Fruit fly (Drosophila melanogaster) whole organism, embryonic: ENCODE results near the gene Gnpat.
A peak's percentile ranks its signal among the peaks of the same experiment; 100 is the strongest.

Source experiments
- Asciz ChIP-seq: fragments of 200-800 bp; sonication (Bioruptor generic); optimal IDR thresholded peaks from 2 replicates; lab custom pipeline; 2017; ENCODE audit warnings: missing biosample characterization, mild to moderate bottlenecking, missing genetic modification characterization, missing genetic modification reagents
- CG10267 ChIP-seq: fragments of 200-800 bp; sonication (Bioruptor generic); optimal IDR thresholded peaks from 2 replicates; lab custom pipeline; 2018; ENCODE audit warnings: missing biosample characterization, mild to moderate bottlenecking, missing genetic modification characterization, moderate library complexity
- CG10979 ChIP-seq: fragments of 200-800 bp; sonication (Bioruptor generic); optimal IDR thresholded peaks from 2 replicates; lab custom pipeline; 2018; ENCODE audit warnings: missing biosample characterization, mild to moderate bottlenecking, missing genetic modification characterization, moderate library complexity
- CG12299 ChIP-seq: fragments of 200-800 bp; sonication (Bioruptor generic); optimal IDR thresholded peaks from 2 replicates; lab custom pipeline; 2018; ENCODE audit warnings: missing biosample characterization, mild to moderate bottlenecking, missing genetic modification characterization
- CG12942 ChIP-seq: fragments of 200-800 bp; sonication (Bioruptor generic); optimal IDR thresholded peaks from 3 replicates; lab custom pipeline; 2016; ENCODE audit warnings: missing biosample characterization, missing genetic modification characterization
- CG13296 ChIP-seq: fragments of 200-800 bp; sonication (Bioruptor generic); optimal IDR thresholded peaks from 3 replicates; lab custom pipeline; 2018; ENCODE audit warnings: missing biosample characterization, mild to moderate bottlenecking, missing genetic modification characterization
- CG13775 ChIP-seq: fragments of 200-800 bp; sonication (Bioruptor generic); optimal IDR thresholded peaks from 3 replicates; lab custom pipeline; 2017; ENCODE audit warnings: missing biosample characterization, mild to moderate bottlenecking, missing genetic modification characterization
- CG16815 ChIP-seq: fragments of 200-800 bp; sonication (Bioruptor generic); optimal IDR thresholded peaks from 3 replicates; lab custom pipeline; 2017; ENCODE audit warnings: missing biosample characterization, mild to moderate bottlenecking, missing genetic modification characterization
- CG17186 ChIP-seq: fragments of 200-800 bp; sonication (Bioruptor generic); optimal IDR thresholded peaks from 3 replicates; lab custom pipeline; 2017; ENCODE audit warnings: missing biosample characterization, missing genetic modification reagents, missing genetic modification characterization
- CG17568 ChIP-seq: fragments of 200-800 bp; sonication (Bioruptor generic); optimal IDR thresholded peaks from 2 replicates; lab custom pipeline; 2018; ENCODE audit warnings: missing biosample characterization, mild to moderate bottlenecking, missing genetic modification characterization, moderate library complexity
- CG17612 ChIP-seq: fragments of 200-800 bp; sonication (Bioruptor generic); IDR thresholded peaks from 2 replicates; pipeline ENCODE4 v1.3.6; 2022; ENCODE audit warnings: missing biosample characterization, missing genetic modification characterization
- CG2678 ChIP-seq: fragments of 200-800 bp; sonication (Bioruptor generic); optimal IDR thresholded peaks from 3 replicates; lab custom pipeline; 2019; ENCODE audit warnings: missing biosample characterization, mild to moderate bottlenecking, missing genetic modification characterization, moderate library complexity
- CG4707 ChIP-seq: fragments of 200-800 bp; sonication (Bioruptor generic); optimal IDR thresholded peaks from 2 replicates; lab custom pipeline; 2018; ENCODE audit warnings: missing biosample characterization, mild to moderate bottlenecking, missing genetic modification characterization, moderate library complexity
- CG6654 ChIP-seq: fragments of 200-800 bp; sonication (Bioruptor generic); optimal IDR thresholded peaks from 2 replicates; lab custom pipeline; 2017; ENCODE audit warnings: missing biosample characterization, mild to moderate bottlenecking, missing genetic modification characterization
- CG7745 ChIP-seq: fragments of 200-800 bp; sonication (Bioruptor generic); optimal IDR thresholded peaks from 2 replicates; lab custom pipeline; 2018; ENCODE audit warnings: missing biosample characterization, mild to moderate bottlenecking, missing genetic modification characterization, moderate library complexity
- CG7987 ChIP-seq: fragments of 200-800 bp; sonication (Bioruptor generic); optimal IDR thresholded peaks from 2 replicates; lab custom pipeline; 2018; ENCODE audit warnings: missing biosample characterization, mild to moderate bottlenecking, missing genetic modification characterization, moderate library complexity
- CG9876 ChIP-seq: fragments of 200-800 bp; sonication (Bioruptor generic); optimal IDR thresholded peaks from 2 replicates; lab custom pipeline; 2016; ENCODE audit warnings: missing biosample characterization, missing genetic modification characterization
- CHES-1-like ChIP-seq: fragments of 200-800 bp; sonication (Bioruptor generic); optimal IDR thresholded peaks from 2 replicates; lab custom pipeline; 2016; ENCODE audit warnings: missing biosample characterization, missing genetic modification characterization
- CkIIα-i1 ChIP-seq: fragments of 200-800 bp; sonication (Bioruptor generic); IDR thresholded peaks from 2 replicates; pipeline ENCODE4 v1.3.6; 2022; ENCODE audit warnings: missing biosample characterization, missing genetic modification characterization
- CoRest ChIP-seq: fragments of 200-800 bp; sonication (Bioruptor generic); optimal IDR thresholded peaks from 3 replicates; lab custom pipeline; 2018; ENCODE audit warnings: missing biosample characterization, mild to moderate bottlenecking, missing genetic modification characterization, moderate library complexity
- D19B ChIP-seq: fragments of 200-800 bp; sonication (Bioruptor generic); optimal IDR thresholded peaks from 2 replicates; lab custom pipeline; 2017; ENCODE audit warnings: missing biosample characterization, mild to moderate bottlenecking, missing genetic modification characterization
- E2f1 ChIP-seq: fragments of 200-800 bp; sonication (Bioruptor generic); IDR thresholded peaks from 2 replicates; pipeline ENCODE4 v1.3.6; 2022; ENCODE audit warnings: missing biosample characterization, missing genetic modification characterization
- Ets65A ChIP-seq: fragments of 200-800 bp; sonication (Bioruptor generic); peaks from one replicate; lab custom pipeline; 2016; ENCODE audit warnings: missing biosample characterization, missing genetic modification characterization
- Ets97D ChIP-seq: fragments of 200-800 bp; sonication (Bioruptor generic); optimal IDR thresholded peaks from 3 replicates; lab custom pipeline; 2016; ENCODE audit warnings: missing biosample characterization, missing genetic modification characterization
- Hmr ChIP-seq: fragments of 200-800 bp; sonication (Bioruptor generic); optimal IDR thresholded peaks from 3 replicates; lab custom pipeline; 2017; ENCODE audit warnings: mild to moderate bottlenecking, missing biosample characterization, missing genetic modification reagents, missing genetic modification characterization
- NC2α ChIP-seq: fragments of 200-800 bp; sonication (Bioruptor generic); optimal IDR thresholded peaks from 2 replicates; lab custom pipeline; 2016; ENCODE audit warnings: missing biosample characterization, missing genetic modification characterization
- Oaz ChIP-seq: fragments of 200-800 bp; sonication (Bioruptor generic); IDR thresholded peaks from 2 replicates; pipeline ENCODE4 v1.3.6; 2022; ENCODE audit warnings: missing biosample characterization, missing genetic modification characterization
- Sox100B ChIP-seq: fragments of 200-800 bp; sonication (Bioruptor generic); optimal IDR thresholded peaks from 3 replicates; lab custom pipeline; 2018; ENCODE audit warnings: missing biosample characterization, mild to moderate bottlenecking, missing genetic modification characterization
- Stat92E ChIP-seq, 3 experiments: fragments of >200 bp in 2 of 3; fragments of 200-800 bp in 1 of 3; sonication (Bioruptor generic) in 1 of 3; optimal IDR thresholded peaks; 2 replicates each; lab custom pipeline; 2017 to 2019; ENCODE audit warnings: missing biosample characterization in 3 of 3, missing genetic modification characterization in 3 of 3, mild to moderate bottlenecking in 1 of 3, moderate library complexity in 1 of 3
- abd-A ChIP-seq: fragments of 200-800 bp; sonication (Bioruptor generic); optimal IDR thresholded peaks from 3 replicates; lab custom pipeline; 2019; ENCODE audit warnings: missing biosample characterization, mild to moderate bottlenecking, missing genetic modification characterization, moderate library complexity
- bowl ChIP-seq: fragments of 200-800 bp; sonication (Bioruptor generic); IDR thresholded peaks from 2 replicates; pipeline ENCODE4 v1.3.6; 2022; ENCODE audit warnings: missing biosample characterization, missing genetic modification characterization
- cas ChIP-seq: fragments of 200-800 bp; sonication (Bioruptor generic); IDR thresholded peaks from 2 replicates; pipeline ENCODE4 v1.3.6; 2022; ENCODE audit warnings: missing biosample characterization, missing genetic modification characterization
- croc ChIP-seq: fragments of 200-800 bp; sonication (Bioruptor generic); conservative IDR thresholded peaks from 3 replicates; pipeline ENCODE4 v1.3.6; 2022; ENCODE audit warnings: missing biosample characterization, missing genetic modification characterization
- disco-r ChIP-seq: fragments of 200-800 bp; sonication (Bioruptor generic); optimal IDR thresholded peaks from 2 replicates; lab custom pipeline; 2016; ENCODE audit warnings: missing biosample characterization, missing genetic modification characterization
- ems ChIP-seq: fragments of 200-800 bp; sonication (Bioruptor generic); optimal IDR thresholded peaks from 3 replicates; lab custom pipeline; 2016; ENCODE audit warnings: missing biosample characterization, missing genetic modification characterization
- fd64A ChIP-seq: fragments of 200-800 bp; sonication (Bioruptor generic); optimal IDR thresholded peaks from 3 replicates; lab custom pipeline; 2018; ENCODE audit warnings: missing biosample characterization, mild to moderate bottlenecking, missing genetic modification characterization
- ham ChIP-seq: fragments of 200-800 bp; sonication (Bioruptor generic); IDR thresholded peaks from 2 replicates; pipeline ENCODE4 v1.3.6; 2022; ENCODE audit warnings: missing biosample characterization, missing genetic modification characterization
- ind ChIP-seq: fragments of 200-800 bp; sonication (Bioruptor generic); optimal IDR thresholded peaks from 3 replicates; lab custom pipeline; 2016; ENCODE audit warnings: missing biosample characterization, missing genetic modification characterization
- lab ChIP-seq: fragments of 200-800 bp; sonication (Bioruptor generic); optimal IDR thresholded peaks from 3 replicates; lab custom pipeline; 2017; ENCODE audit warnings: missing biosample characterization, missing genetic modification characterization, mild to moderate bottlenecking, moderate library complexity, missing genetic modification reagents
- pfk ChIP-seq: fragments of 200-800 bp; sonication (Bioruptor generic); optimal IDR thresholded peaks from 2 replicates; lab custom pipeline; 2018; ENCODE audit warnings: missing biosample characterization, mild to moderate bottlenecking, missing genetic modification characterization, moderate library complexity
- pros ChIP-seq: fragments of 200-800 bp; sonication (Bioruptor generic); optimal IDR thresholded peaks from 3 replicates; lab custom pipeline; 2019; ENCODE audit warnings: missing biosample characterization, mild to moderate bottlenecking, missing genetic modification characterization, moderate library complexity
- sens-2 ChIP-seq: fragments of 200-800 bp; sonication (Bioruptor generic); IDR thresholded peaks from 2 replicates; pipeline ENCODE4 v1.3.6; 2022; ENCODE audit warnings: missing biosample characterization, missing genetic modification characterization
- sima ChIP-seq: fragments of 200-800 bp; sonication (Bioruptor generic); optimal IDR thresholded peaks from 2 replicates; lab custom pipeline; 2016; ENCODE audit warnings: missing biosample characterization, missing genetic modification characterization
- sisA ChIP-seq: fragments of 200-800 bp; sonication (Bioruptor generic); IDR thresholded peaks from 2 replicates; pipeline ENCODE4 v1.3.6; 2022; ENCODE audit warnings: missing biosample characterization, missing genetic modification characterization
- slbo ChIP-seq: fragments of 200-800 bp; sonication (Bioruptor generic); IDR thresholded peaks from 2 replicates; pipeline ENCODE4 v1.3.6; 2022; ENCODE audit warnings: missing biosample characterization, missing genetic modification characterization
- sqz ChIP-seq: fragments of 200-800 bp; sonication (Bioruptor generic); optimal IDR thresholded peaks from 3 replicates; lab custom pipeline; 2018; ENCODE audit warnings: missing biosample characterization, mild to moderate bottlenecking, missing genetic modification characterization
- toy ChIP-seq: fragments of 200-800 bp; sonication (Bioruptor generic); IDR thresholded peaks from 2 replicates; pipeline ENCODE4 v1.3.6; 2022; ENCODE audit warnings: missing biosample characterization, missing genetic modification characterization
- yki ChIP-seq: fragments of >200 bp; optimal IDR thresholded peaks from 3 replicates; lab custom pipeline; 2018
- zfh2 ChIP-seq: fragments of 200-800 bp; sonication (Bioruptor generic); optimal IDR thresholded peaks from 2 replicates; lab custom pipeline; 2016; ENCODE audit warnings: missing biosample characterization, missing genetic modification characterization

Gene Gnpat

DNA sequence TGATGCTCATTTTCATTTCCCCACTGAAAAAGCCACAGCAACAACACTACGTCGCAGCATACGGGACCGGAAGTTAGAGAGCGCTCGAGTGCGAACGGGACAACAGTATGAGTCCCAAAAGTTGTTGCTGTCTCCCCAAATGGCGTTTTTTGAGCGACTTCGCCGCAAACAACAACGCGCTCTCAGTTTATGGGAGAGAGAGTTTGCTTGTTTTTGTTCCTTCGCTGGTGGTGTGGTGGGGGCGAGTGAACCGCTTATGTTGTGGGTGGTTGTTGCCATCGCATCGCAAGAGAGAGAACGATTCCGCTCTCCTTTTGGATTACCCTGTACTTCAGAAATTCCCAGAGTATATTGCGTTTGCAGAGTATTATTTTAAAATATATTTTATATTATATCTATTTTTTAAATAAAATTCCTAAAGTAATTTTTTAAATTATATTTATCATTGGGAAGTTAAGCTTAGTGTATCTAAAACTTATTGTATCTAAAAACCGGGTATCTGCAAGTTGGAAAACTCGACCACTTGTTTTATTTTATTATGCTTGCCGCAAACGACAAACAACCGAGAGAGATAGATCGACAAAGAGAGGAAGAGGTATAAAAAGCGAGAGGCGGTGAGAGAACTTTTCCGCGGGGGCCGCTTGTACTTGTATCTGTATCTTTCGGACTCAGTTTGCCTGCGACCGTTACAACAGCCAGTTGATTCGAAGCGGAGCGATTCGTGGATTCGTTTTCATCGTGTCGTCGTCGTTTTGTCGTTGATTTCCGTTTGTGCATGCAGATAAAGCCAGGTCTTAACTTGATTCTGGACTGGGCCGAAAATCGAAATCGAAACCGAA, 24.9 kb upstream of the Gnpat start, which contains the start of gene msi:
msi (plus strand) TSS at position 669 of the 839 bp plus-strand sequence.
- TF ChIP-seq CG10267 (tag; lab: Kevin White, UChicago) (peak; percentile 99), CG12942 (peak; percentile 97), sima (GFP tag; lab: Kevin White, UChicago) (peak; percentile 53), CG7987 (GFP tag; lab: Kevin White, UChicago) (peak; percentile 87), Stat92E (GFP tag; optimal IDR thresholded peaks at IDR 0.05; lab: Kevin White, UChicago) (peak in 1 of 3 experiments; percentile 99), lab (peak; percentile 99), CG17568 (GFP tag; lab: Kevin White, UChicago) (peak; percentile 92), CG4707 (GFP tag; lab: Kevin White, UChicago) (peak; percentile 87), CG10979 (tag; lab: Kevin White, UChicago) (peak; percentile 100), CG7745 (tag; lab: Kevin White, UChicago) (peak; percentile 87), NC2α (no peak), CG2678 (tag; lab: Kevin White, UChicago) (peak; percentile 100), E2f1 (GFP tag; lab: Robert Waterston, UW) (peak; percentile 99), Hmr (GFP tag; lab: Kevin White, UChicago) (peak; percentile 99), CHES-1-like (peak; percentile 65), abd-A (tag; lab: Kevin White, UChicago) (peak; percentile 97), sqz (peak; percentile 98), D19B (GFP tag; lab: Kevin White, UChicago) (peak; percentile 100), Sox100B (peak; percentile 100), toy (GFP tag; lab: Robert Waterston, UW) (peak; percentile 93), CG17612 (GFP tag; lab: Robert Waterston, UW) (peak; percentile 96), CkIIα-i1 (GFP tag; lab: Robert Waterston, UW) (peak; percentile 89), CG13296 (GFP tag; lab: Kevin White, UChicago) (peak; percentile 99), ems (peak; percentile 44), CG13775 (GFP tag; lab: Kevin White, UChicago) (peak; percentile 98), CG9876 (GFP tag; lab: Kevin White, UChicago) (no peak), ham (GFP tag; lab: Robert Waterston, UW) (peak; percentile 85), Ets97D (GFP tag; lab: Kevin White, UChicago) (peak; percentile 98), yki (lab: Kevin White, UChicago) (peak; percentile 54), fd64A (GFP tag; lab: Kevin White, UChicago) (peak; percentile 88), disco-r (GFP tag; lab: Kevin White, UChicago) (peak; percentile 20), CG17186 (GFP tag; lab: Kevin White, UChicago) (peak; percentile 54), croc (GFP tag; lab: Robert Waterston, UW) (peak; percentile 99), CG6654 (peak; percentile 90), zfh2 (peak; percentile 67), CoRest (tag; lab: Kevin White, UChicago) (peak; percentile 100), slbo (GFP tag; lab: Robert Waterston, UW) (peak; percentile 99), sisA (GFP tag; lab: Robert Waterston, UW) (peak; percentile 99), sens-2 (GFP tag; lab: Robert Waterston, UW) (peak; percentile 95), cas (GFP tag; lab: Robert Waterston, UW) (peak; percentile 96), Oaz (GFP tag; lab: Robert Waterston, UW) (peak; percentile 96), pfk (GFP tag; lab: Kevin White, UChicago) (peak; percentile 33), bowl (peak; percentile 96), Asciz (GFP tag; lab: Kevin White, UChicago) (peak; percentile 99), CG16815 (GFP tag; lab: Kevin White, UChicago) (peak; percentile 97), pros (GFP tag; lab: Kevin White, UChicago) (peak; percentile 76), ind (GFP tag; lab: Kevin White, UChicago) (peak; percentile 97), CG12299 (tag; lab: Kevin White, UChicago) (peak; percentile 98), Ets65A (GFP tag; lab: Kevin White, UChicago) (peak; percentile 96)
